Fruit fly (Drosophila melanogaster) whole organism, embryonic: Measurements from ENCODE around the gene CG1951.

Source experiments
- Adf1 ChIP-seq: fragments of 200-800 bp; sonication (Bioruptor generic); IDR thresholded peaks from 2 replicates; pipeline ENCODE4 v1.3.6; 2022; ENCODE audit warnings: missing biosample characterization, missing genetic modification characterization
- Antp ChIP-seq: fragments of 200-800 bp; sonication (Bioruptor generic); optimal IDR thresholded peaks from 3 replicates; lab custom pipeline; 2016; ENCODE audit warnings: missing biosample characterization, missing genetic modification characterization
- Atf3 ChIP-seq: fragments of 200-800 bp; sonication (Bioruptor generic); optimal IDR thresholded peaks from 3 replicates; lab custom pipeline; 2016; ENCODE audit warnings: missing biosample characterization, missing genetic modification characterization
- Bdp1 ChIP-seq: fragments of 200-800 bp; sonication (Bioruptor generic); optimal IDR thresholded peaks from 3 replicates; lab custom pipeline; 2016; ENCODE audit warnings: missing biosample characterization, missing genetic modification characterization
- Bteb2 ChIP-seq: fragments of 200-800 bp; sonication (Bioruptor generic); optimal IDR thresholded peaks from 2 replicates; lab custom pipeline; 2016; ENCODE audit warnings: missing biosample characterization, missing genetic modification characterization
- CG11247 ChIP-seq: fragments of 200-800 bp; sonication (Bioruptor generic); IDR thresholded peaks from 2 replicates; pipeline ENCODE4 v1.3.6; 2022; ENCODE audit warnings: missing biosample characterization, missing genetic modification characterization
- CG12236 ChIP-seq: fragments of 200-800 bp; sonication (Bioruptor generic); optimal IDR thresholded peaks from 2 replicates; lab custom pipeline; 2016; ENCODE audit warnings: missing biosample characterization, missing genetic modification characterization
- CG13123 ChIP-seq: fragments of 200-800 bp; sonication (Bioruptor generic); optimal IDR thresholded peaks from 2 replicates; lab custom pipeline; 2016; ENCODE audit warnings: missing biosample characterization, missing genetic modification characterization
- CG13775 ChIP-seq: fragments of 200-800 bp; sonication (Bioruptor generic); optimal IDR thresholded peaks from 3 replicates; lab custom pipeline; 2017; ENCODE audit warnings: missing biosample characterization, mild to moderate bottlenecking, missing genetic modification characterization
- CG15011 ChIP-seq: fragments of 200-800 bp; sonication (Bioruptor generic); optimal IDR thresholded peaks from 3 replicates; lab custom pipeline; 2018; ENCODE audit warnings: missing biosample characterization, mild to moderate bottlenecking, missing genetic modification characterization
- CG17359 ChIP-seq: fragments of 200-800 bp; sonication (Bioruptor generic); optimal IDR thresholded peaks from 3 replicates; lab custom pipeline; 2018; ENCODE audit warnings: missing biosample characterization, mild to moderate bottlenecking, missing genetic modification characterization, moderate library complexity
- CG17829 ChIP-seq: fragments of 200-800 bp; optimal IDR thresholded peaks from 2 replicates; lab custom pipeline; 2019; ENCODE audit warnings: missing biosample characterization, mild to moderate bottlenecking, missing genetic modification characterization, moderate library complexity
- CG1792 ChIP-seq: fragments of 200-800 bp; sonication (Bioruptor generic); optimal IDR thresholded peaks from 2 replicates; lab custom pipeline; 2016; ENCODE audit warnings: missing biosample characterization, missing genetic modification characterization
- CG30020 ChIP-seq: fragments of 200-800 bp; optimal IDR thresholded peaks from 2 replicates; lab custom pipeline; 2019; ENCODE audit warnings: missing biosample characterization, mild to moderate bottlenecking, missing genetic modification characterization, moderate library complexity
- CG5245 ChIP-seq: fragments of 200-800 bp; sonication (Bioruptor generic); optimal IDR thresholded peaks from 3 replicates; lab custom pipeline; 2016; ENCODE audit warnings: missing biosample characterization, missing genetic modification characterization
- CG6175 ChIP-seq: fragments of 200-800 bp; sonication (Bioruptor generic); IDR thresholded peaks from 3 replicates; pipeline ENCODE4 v1.3.6; 2022; ENCODE audit warnings: missing biosample characterization, missing genetic modification characterization
- CG6272 ChIP-seq: fragments of 200-800 bp; sonication (Bioruptor generic); IDR thresholded peaks from 2 replicates; pipeline ENCODE4 v1.3.6; 2022; ENCODE audit warnings: missing biosample characterization, missing genetic modification characterization
- CG6765 ChIP-seq: fragments of 200-800 bp; sonication (Bioruptor generic); optimal IDR thresholded peaks from 3 replicates; lab custom pipeline; 2017; ENCODE audit warnings: missing biosample characterization, mild to moderate bottlenecking, missing genetic modification characterization
- CG7357 ChIP-seq: fragments of 200-800 bp; sonication (Bioruptor generic); IDR thresholded peaks from 3 replicates; pipeline ENCODE4 v1.3.6; 2022; ENCODE audit warnings: missing biosample characterization, missing genetic modification characterization
- CG8089 ChIP-seq: fragments of 200-800 bp; sonication (Bioruptor generic); optimal IDR thresholded peaks from 3 replicates; lab custom pipeline; 2016; ENCODE audit warnings: missing biosample characterization, missing genetic modification characterization
- CG8478 ChIP-seq: fragments of >200 bp; optimal IDR thresholded peaks from 2 replicates; lab custom pipeline; 2018
- Chrac-16 ChIP-seq: fragments of 200-800 bp; sonication (Bioruptor generic); optimal IDR thresholded peaks from 3 replicates; lab custom pipeline; 2016; ENCODE audit warnings: missing biosample characterization, missing genetic modification characterization
- D19A ChIP-seq: fragments of 200-800 bp; optimal IDR thresholded peaks from 3 replicates; lab custom pipeline; 2019; ENCODE audit warnings: missing biosample characterization, mild to moderate bottlenecking, missing genetic modification characterization, moderate library complexity
- Dek ChIP-seq: fragments of 200-800 bp; sonication (Bioruptor generic); optimal IDR thresholded peaks from 3 replicates; lab custom pipeline; 2019; ENCODE audit warnings: missing biosample characterization, mild to moderate bottlenecking, missing genetic modification characterization, moderate library complexity
- Dp ChIP-seq: fragments of 200-800 bp; sonication (Bioruptor generic); optimal IDR thresholded peaks from 2 replicates; lab custom pipeline; 2018; ENCODE audit warnings: missing biosample characterization, mild to moderate bottlenecking, missing genetic modification characterization, moderate library complexity
- E2f1 ChIP-seq: fragments of 200-800 bp; sonication (Bioruptor generic); IDR thresholded peaks from 2 replicates; pipeline ENCODE4 v1.3.6; 2022; ENCODE audit warnings: missing biosample characterization, missing genetic modification characterization
- H15 ChIP-seq: fragments of 200-800 bp; sonication (Bioruptor generic); IDR thresholded peaks from 3 replicates; pipeline ENCODE4 v1.3.6; 2022; ENCODE audit warnings: missing biosample characterization, missing genetic modification characterization
- HLH4C ChIP-seq: fragments of 200-800 bp; sonication (Bioruptor generic); IDR thresholded peaks from 3 replicates; pipeline ENCODE4 v1.3.6; 2022; ENCODE audit warnings: missing biosample characterization, missing genetic modification characterization; ENCODE audit not compliant: partially characterized antibody
- Med ChIP-seq: fragments of 200-800 bp; sonication (Bioruptor generic); peaks from one replicate; lab custom pipeline; 2016; ENCODE audit warnings: missing biosample characterization, missing genetic modification characterization, mild to moderate bottlenecking, inconsistent platforms, moderate library complexity
- NC2α ChIP-seq: fragments of 200-800 bp; sonication (Bioruptor generic); optimal IDR thresholded peaks from 2 replicates; lab custom pipeline; 2016; ENCODE audit warnings: missing biosample characterization, missing genetic modification characterization
- Pdp1 ChIP-seq, 2 experiments: fragments of 200-800 bp; sonication (Bioruptor generic); optimal IDR thresholded peaks; 3 replicates each; lab custom pipeline; 2016; ENCODE audit warnings: missing biosample characterization in 2 of 2, missing genetic modification characterization in 2 of 2, mild to moderate bottlenecking in 1 of 2, moderate library complexity in 1 of 2
- Rfx ChIP-seq: fragments of 200-800 bp; sonication (Bioruptor generic); IDR thresholded peaks from 2 replicates; pipeline ENCODE4 v1.3.6; 2022; ENCODE audit warnings: missing biosample characterization, missing genetic modification characterization
- az2 ChIP-seq: fragments of 200-800 bp; sonication (Bioruptor generic); optimal IDR thresholded peaks from 3 replicates; lab custom pipeline; 2016; ENCODE audit warnings: missing biosample characterization, missing genetic modification characterization
- bab2 ChIP-seq: fragments of 200-800 bp; sonication (Bioruptor generic); optimal IDR thresholded peaks from 2 replicates; lab custom pipeline; 2016; ENCODE audit warnings: missing biosample characterization, missing genetic modification characterization
- bsh ChIP-seq, 2 experiments: fragments of 200-800 bp; sonication (Bioruptor generic); optimal IDR thresholded peaks; 2 replicates each; lab custom pipeline; 2017 to 2018; ENCODE audit warnings: mild to moderate bottlenecking in 2 of 2, missing biosample characterization in 2 of 2, missing genetic modification characterization in 2 of 2, moderate library complexity in 1 of 2
- chinmo ChIP-seq: fragments of 200-800 bp; sonication (Bioruptor generic); IDR thresholded peaks from 4 replicates; pipeline ENCODE4 v1.3.6; 2022; ENCODE audit warnings: missing biosample characterization, missing genetic modification characterization; ENCODE audit not compliant: partially characterized antibody
- fd3F ChIP-seq: fragments of 200-800 bp; sonication (Bioruptor generic); optimal IDR thresholded peaks from 2 replicates; lab custom pipeline; 2018; ENCODE audit warnings: missing biosample characterization, mild to moderate bottlenecking, missing genetic modification characterization, moderate library complexity
- lilli ChIP-seq: fragments of 200-800 bp; sonication (Bioruptor generic); optimal IDR thresholded peaks from 3 replicates; lab custom pipeline; 2016; ENCODE audit warnings: missing biosample characterization, missing genetic modification characterization
- lmd ChIP-seq: fragments of 200-800 bp; sonication (Bioruptor generic); IDR thresholded peaks from 2 replicates; pipeline ENCODE4 v1.3.6; 2022; ENCODE audit warnings: missing biosample characterization, missing genetic modification characterization
- maf-S ChIP-seq: fragments of 200-800 bp; sonication (Bioruptor generic); optimal IDR thresholded peaks from 2 replicates; lab custom pipeline; 2016; ENCODE audit warnings: missing biosample characterization, missing genetic modification characterization
- nau ChIP-seq: fragments of 200-800 bp; sonication (Bioruptor generic); optimal IDR thresholded peaks from 3 replicates; lab custom pipeline; 2017; ENCODE audit warnings: missing biosample characterization, mild to moderate bottlenecking, missing genetic modification characterization, missing genetic modification reagents
- schlank ChIP-seq: fragments of 200-800 bp; sonication (Bioruptor generic); optimal IDR thresholded peaks from 2 replicates; lab custom pipeline; 2018; ENCODE audit warnings: missing biosample characterization, mild to moderate bottlenecking, missing genetic modification characterization
- sima ChIP-seq: fragments of 200-800 bp; sonication (Bioruptor generic); optimal IDR thresholded peaks from 2 replicates; lab custom pipeline; 2016; ENCODE audit warnings: missing biosample characterization, missing genetic modification characterization
- ssp ChIP-seq: fragments of 200-800 bp; sonication (Bioruptor generic); IDR thresholded peaks from 2 replicates; pipeline ENCODE4 v1.3.6; 2022; ENCODE audit warnings: missing biosample characterization, missing genetic modification characterization
- vvl ChIP-seq: fragments of 200-800 bp; sonication (Bioruptor generic); IDR thresholded peaks from 2 replicates; pipeline ENCODE4 v1.3.6; 2022; ENCODE audit warnings: missing biosample characterization, missing genetic modification characterization
- z ChIP-seq: fragments of 200-800 bp; sonication (Bioruptor generic); IDR thresholded peaks from 3 replicates; pipeline ENCODE4 v1.3.6; 2022; ENCODE audit warnings: missing biosample characterization, missing genetic modification characterization
- zf30C ChIP-seq: fragments of 200-800 bp; sonication (Bioruptor generic); optimal IDR thresholded peaks from 3 replicates; lab custom pipeline; 2018; ENCODE audit warnings: missing biosample characterization, mild to moderate bottlenecking, missing genetic modification characterization

Gene CG1951

DNA sequence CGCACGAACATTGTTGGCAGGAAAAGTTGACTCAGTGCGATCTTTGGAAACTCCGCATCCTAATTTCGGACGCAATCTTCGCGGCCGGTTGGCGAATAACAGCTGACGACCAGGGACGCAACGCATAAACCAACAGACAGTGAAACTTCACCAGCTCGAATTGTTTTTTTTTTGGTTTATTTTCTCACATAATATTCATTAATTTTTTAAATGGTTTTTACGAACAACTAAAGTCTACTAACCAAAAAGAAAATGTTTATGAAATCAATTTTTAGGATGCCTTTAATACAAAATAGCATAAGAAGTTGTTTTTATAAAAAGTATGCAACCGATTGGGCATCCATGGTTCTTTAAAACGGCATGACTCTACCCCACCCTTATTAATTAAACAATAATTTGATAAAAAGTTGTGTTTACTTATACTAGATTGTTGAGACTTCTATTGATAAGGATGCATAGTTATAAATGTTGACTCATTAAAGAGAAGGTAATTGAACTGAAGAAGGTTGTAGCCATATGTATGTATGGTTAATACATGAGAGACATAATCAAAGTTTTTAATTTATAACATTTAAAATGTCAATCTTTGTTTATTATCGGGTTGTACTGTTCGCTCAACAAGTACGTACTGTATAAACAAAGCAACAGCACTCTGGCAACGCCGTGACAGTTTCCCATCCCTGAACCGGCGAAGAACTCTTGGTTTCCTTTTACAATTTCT is 7.0 kb downstream of the CG1951 start, which contains the start of the genes beta4GalNAcTB and Cpsf100 (continued):
- TF ChIP-seq H15 (GFP tag; lab: Robert Waterston, UW) (peak; percentile 62; the same call in 2 of the 3 replicates), Dek (tag; lab: Kevin White, UChicago) (peak; percentile 47), schlank (tag; lab: Kevin White, UChicago) (no peak), sima (GFP tag; lab: Kevin White, UChicago) (no peak), CG15011 (GFP tag; lab: Kevin White, UChicago) (peak; percentile 51), nau (GFP tag; lab: Kevin White, UChicago) (no peak), Adf1 (GFP tag; lab: Robert Waterston, UW) (no peak; the same call in 1 of the 2 replicates), CG1792 (GFP tag; lab: Kevin White, UChicago) (no peak), bab2 (GFP tag; lab: Kevin White, UChicago) (peak; percentile 68)
- TF ChIP-seq, all 482 proteins: peak for 307

DNA sequence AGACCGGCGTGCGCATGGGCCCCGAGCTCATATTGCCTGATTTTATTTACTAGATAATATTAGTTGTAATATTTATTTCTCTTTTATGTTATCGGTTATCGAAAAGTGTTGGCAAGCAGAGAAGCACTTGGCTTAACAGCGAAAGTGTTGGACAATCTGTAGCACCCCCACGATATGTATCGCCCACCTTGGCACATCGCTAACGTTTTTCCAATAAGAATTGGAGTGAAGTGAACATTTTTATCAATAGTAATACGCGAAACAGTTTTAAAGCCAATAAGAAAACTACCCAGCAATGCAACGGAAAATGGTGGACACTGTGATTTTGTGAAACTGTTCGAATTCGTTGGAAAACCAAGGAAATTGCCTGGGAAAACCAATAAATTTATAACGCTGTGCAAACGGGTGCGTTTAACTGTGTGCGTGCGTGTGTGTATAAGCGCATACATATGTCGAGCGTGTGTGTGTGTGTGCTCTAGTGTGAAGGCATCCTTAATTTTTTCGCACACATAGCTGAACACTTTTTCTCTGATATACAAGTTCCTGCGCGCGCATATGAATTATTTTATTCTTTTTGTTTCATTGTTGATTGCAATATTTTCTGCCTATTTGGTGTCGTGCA is 12.0 kb downstream of the CG1951 start, which contains the start of the genes Slu7 and Pkc98E:
Slu7 (minus strand) TSS at position 112 of the 622 bp plus-strand sequence.
Pkc98E (plus strand) TSS at position 197 of the 622 bp plus-strand sequence.
- peak; percentile 57 to 60 for TF ChIP-seq Pdp1 (GFP tag; optimal IDR thresholded peaks at IDR 0.05; lab: Kevin White, UChicago)
- TF ChIP-seq az2 (GFP tag; lab: Kevin White, UChicago) = no peak
- peak; percentile 39 for TF ChIP-seq CG5245 (GFP tag; lab: Kevin White, UChicago)
- peak; percentile 23 for TF ChIP-seq Dp (GFP tag; lab: Kevin White, UChicago)
- peak; percentile 91; the same call in 3 of the 4 replicates for TF ChIP-seq chinmo (GFP tag; lab: Robert Waterston, UW)
- peak; percentile 51 for TF ChIP-seq Bteb2
- TF ChIP-seq Atf3 (GFP tag; lab: Kevin White, UChicago) = no peak
- TF ChIP-seq z (GFP tag; lab: Robert Waterston, UW) = no peak
- TF ChIP-seq bsh (GFP tag; optimal IDR thresholded peaks at IDR 0.05; lab: Kevin White, UChicago) = peak in 1 of 2 experiments; percentile 39
- TF ChIP-seq CG30020 (tag; lab: Kevin White, UChicago) = peak; percentile 10
- TF ChIP-seq CG7357 (GFP tag; lab: Robert Waterston, UW) = 0 out of 3 replicates have a peak, but pooled peaks have one; percentile 9
- TF ChIP-seq lmd (GFP tag; lab: Robert Waterston, UW) = peak; percentile 63; the same call in 1 of the 2 replicates
- peak; percentile 28 for TF ChIP-seq fd3F (GFP tag; lab: Kevin White, UChicago)
- peak; percentile 29 for TF ChIP-seq CG13123 (GFP tag; lab: Kevin White, UChicago)
- peak; percentile 43 for TF ChIP-seq Chrac-16 (GFP tag; lab: Kevin White, UChicago)
- TF ChIP-seq Antp = peak; percentile 79
- no peak for TF ChIP-seq zf30C
- 0 out of 3 replicates have a peak, but pooled peaks have one; percentile 43 for TF ChIP-seq CG6175 (GFP tag; lab: Robert Waterston, UW)
- peak; percentile 9 for TF ChIP-seq CG13775
- 0 out of 2 replicates have a peak, but pooled peaks have one; percentile 18 for TF ChIP-seq E2f1 (GFP tag; lab: Robert Waterston, UW)
- peak; percentile 80 for TF ChIP-seq CG11247 (GFP tag; lab: Robert Waterston, UW)
- peak; percentile 42 for TF ChIP-seq CG17359
- TF ChIP-seq NC2α (GFP tag; lab: Kevin White, UChicago) = no peak
- TF ChIP-seq ssp (GFP tag; lab: Robert Waterston, UW) = peak; percentile 53
- peak; percentile 70 for TF ChIP-seq lilli (GFP tag; lab: Kevin White, UChicago)
- TF ChIP-seq HLH4C (GFP tag; lab: Robert Waterston, UW) = peak; percentile 87
- no peak for TF ChIP-seq CG12236 (GFP tag; lab: Kevin White, UChicago)
- peak; percentile 28 for TF ChIP-seq maf-S (GFP tag; lab: Kevin White, UChicago)
- TF ChIP-seq Bdp1 = peak; percentile 60
- no peak for TF ChIP-seq CG6765 (GFP tag; lab: Kevin White, UChicago)
- TF ChIP-seq CG8478 (lab: Kevin White, UChicago) = peak; percentile 95
- TF ChIP-seq D19A = no peak
- peak; percentile 51 for TF ChIP-seq CG17829
- TF ChIP-seq CG8089 (GFP tag; lab: Kevin White, UChicago) = peak; percentile 47
- TF ChIP-seq Med = peak; percentile 96
- peak; percentile 80 for TF ChIP-seq vvl
- TF ChIP-seq CG6272 (GFP tag; lab: Robert Waterston, UW) = peak; percentile 66
- TF ChIP-seq Rfx = peak; percentile 89
